Worm (Caenorhabditis elegans) whole organism, L1 larva: ENCODE results near the gene tut-2.

Experiments used
- ama-1 ChIP-seq: fragments of 150-350 bp; optimal IDR thresholded peaks from 2 replicates; lab custom pipeline; 2014
- nhr-85 ChIP-seq: sonication (generic microtip); peaks from one replicate; lab custom pipeline; 2016; ENCODE audit warnings: missing genetic modification characterization, inconsistent platforms, missing compliant biosample characterization
- ztf-11 ChIP-seq, 2 experiments: sonication (generic microtip); optimal IDR thresholded peaks; 2 replicates each; lab custom pipeline; 2016 to 2017; ENCODE audit warnings: missing genetic modification characterization in 2 of 2, missing biosample characterization in 1 of 2, missing compliant biosample characterization in 1 of 2

DNA sequence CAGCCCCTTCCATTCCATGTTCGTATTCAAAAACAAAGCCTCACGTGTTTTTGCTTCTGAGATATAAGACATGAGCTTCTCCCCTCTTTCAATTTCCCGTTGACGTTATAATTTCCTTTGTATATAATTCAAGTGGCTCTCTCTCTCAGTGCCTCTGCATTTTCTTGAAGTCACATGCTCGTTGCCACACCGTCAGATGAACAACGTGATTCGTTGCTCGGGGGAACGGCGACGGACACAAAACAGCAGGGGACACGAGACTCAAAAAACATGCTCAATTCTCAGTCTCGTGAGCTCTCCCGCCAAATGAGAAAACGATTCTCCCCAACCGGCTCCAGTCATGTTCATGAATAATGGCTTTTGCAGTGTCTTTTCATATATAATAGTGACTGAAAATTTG lies 50.3 kb downstream of the tut-2 start:
- TF ChIP-seq ama-1 (lab: Kevin White, UChicago) (no peak), ztf-11 (tag; optimal IDR thresholded peaks at IDR 0.05; lab: Kevin White, UChicago) (no peak), nhr-85 (tag; lab: Kevin White, UChicago) (no peak)
